Worm (Caenorhabditis elegans) whole organism, L4 larva: ENCODE data around the gene M199.134.

ENCODE experiments used
- ZK546.5 ChIP-seq, 2 experiments: sonication (generic microtip); optimal IDR thresholded peaks; 2 replicates each; lab custom pipeline; 2017; ENCODE audit warnings: missing biosample characterization in 2 of 2, missing genetic modification characterization in 2 of 2
- attf-4 ChIP-seq: sonication (generic microtip); optimal IDR thresholded peaks from 3 replicates; lab custom pipeline; 2017; ENCODE audit warnings: missing biosample characterization, missing genetic modification characterization
- ceh-28 ChIP-seq: fragments of 150-350 bp; optimal IDR thresholded peaks from 2 replicates; lab custom pipeline; 2014; ENCODE audit warnings: missing biosample characterization, missing genetic modification reagents, missing genetic modification characterization
- fkh-10 ChIP-seq: fragments of 150-350 bp; optimal IDR thresholded peaks from 2 replicates; lab custom pipeline; 2014; ENCODE audit warnings: missing biosample characterization, missing genetic modification reagents, missing genetic modification characterization
- nhr-42 ChIP-seq: fragments of 200-800 bp; sonication (Bioruptor generic); IDR thresholded peaks from 2 replicates; pipeline ENCODE4 v1.3.6; 2022; ENCODE audit warnings: missing genetic modification characterization, missing compliant biosample characterization
- nhr-48 ChIP-seq: sonication (generic microtip); optimal IDR thresholded peaks from 2 replicates; lab custom pipeline; 2016; ENCODE audit warnings: mild to moderate bottlenecking, missing genetic modification characterization, missing compliant biosample characterization
- pqm-1 ChIP-seq: sonication (generic microtip); optimal IDR thresholded peaks from 2 replicates; lab custom pipeline; 2017; ENCODE audit warnings: missing biosample characterization, missing genetic modification characterization
- tag-97 ChIP-seq: fragments of 200-800 bp; sonication (Bioruptor generic); IDR thresholded peaks from 2 replicates; pipeline ENCODE4 v1.3.6; 2022; ENCODE audit warnings: missing genetic modification characterization, missing compliant biosample characterization

DNA sequence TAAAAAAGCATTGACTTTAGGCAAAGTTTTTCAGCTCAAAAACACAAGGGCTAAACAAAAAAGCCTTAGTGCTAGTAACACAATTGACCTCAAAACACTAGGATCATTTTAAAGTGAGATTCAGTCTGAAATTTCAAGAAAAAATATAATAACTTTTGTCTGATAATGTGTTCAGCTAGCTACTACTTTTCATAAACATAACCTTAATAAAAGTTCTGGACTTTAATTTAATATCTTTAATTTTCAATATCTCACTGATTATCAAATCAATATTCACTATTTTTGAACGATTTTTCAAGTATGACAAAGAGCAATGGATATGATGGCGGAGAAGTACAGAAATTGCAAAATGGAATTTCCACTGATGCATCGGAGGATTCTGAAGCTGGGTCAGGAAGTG, 1.3 kb upstream of the M199.134 start, which contains the start of gene M199.135:
- TF ChIP-seq tag-97 (no peak), nhr-42 (GFP tag; lab: Robert Waterston, UW) (no peak), fkh-10 (no peak), pqm-1 (tag; lab: Kevin White, UChicago) (no peak), ceh-28 (tag; lab: Kevin White, UChicago) (no peak), ZK546.5 (tag; optimal IDR thresholded peaks at IDR 0.05; lab: Kevin White, UChicago) (no peak), nhr-48 (tag; lab: Kevin White, UChicago) (no peak), attf-4 (tag; lab: Kevin White, UChicago) (no peak)
